Fruit fly (Drosophila melanogaster) whole organism, embryonic: ENCODE measurements around the gene Tim9b.

Source experiments
- Aef1 ChIP-seq: fragments of 200-800 bp; sonication (Bioruptor generic); IDR thresholded peaks from 3 replicates; pipeline ENCODE4 v1.3.6; 2022; ENCODE audit warnings: missing biosample characterization, missing genetic modification characterization
- Asciz ChIP-seq: fragments of 200-800 bp; sonication (Bioruptor generic); optimal IDR thresholded peaks from 2 replicates; lab custom pipeline; 2017; ENCODE audit warnings: missing biosample characterization, mild to moderate bottlenecking, missing genetic modification characterization, missing genetic modification reagents
- CG10979 ChIP-seq: fragments of 200-800 bp; sonication (Bioruptor generic); optimal IDR thresholded peaks from 2 replicates; lab custom pipeline; 2018; ENCODE audit warnings: missing biosample characterization, mild to moderate bottlenecking, missing genetic modification characterization, moderate library complexity
- CG14014 ChIP-seq: fragments of 200-800 bp; sonication (Bioruptor generic); IDR thresholded peaks from 2 replicates; pipeline ENCODE4 v1.3.6; 2022; ENCODE audit warnings: missing biosample characterization, missing genetic modification characterization
- CG14050 ChIP-seq: fragments of 200-800 bp; sonication (Bioruptor generic); IDR thresholded peaks from 3 replicates; pipeline ENCODE4 v1.3.6; 2022; ENCODE audit warnings: missing biosample characterization, missing genetic modification characterization
- CG15601 ChIP-seq: fragments of 200-800 bp; sonication (Bioruptor generic); optimal IDR thresholded peaks from 3 replicates; lab custom pipeline; 2019; ENCODE audit warnings: missing biosample characterization, mild to moderate bottlenecking, missing genetic modification characterization, moderate library complexity
- CG18764 ChIP-seq: fragments of 200-800 bp; sonication (Bioruptor generic); optimal IDR thresholded peaks from 3 replicates; lab custom pipeline; 2016; ENCODE audit warnings: missing biosample characterization, missing genetic modification characterization
- CG30431 ChIP-seq: fragments of 200-800 bp; sonication (Bioruptor generic); optimal IDR thresholded peaks from 2 replicates; lab custom pipeline; 2017; ENCODE audit warnings: missing biosample characterization, missing genetic modification characterization
- CG33557 ChIP-seq: fragments of 200-800 bp; sonication (Bioruptor generic); optimal IDR thresholded peaks from 2 replicates; lab custom pipeline; 2019; ENCODE audit warnings: missing biosample characterization, mild to moderate bottlenecking, missing genetic modification characterization, moderate library complexity
- CG3407 ChIP-seq: fragments of 200-800 bp; sonication (Bioruptor generic); optimal IDR thresholded peaks from 2 replicates; lab custom pipeline; 2018; ENCODE audit warnings: missing biosample characterization, mild to moderate bottlenecking, missing genetic modification characterization
- CG4820 ChIP-seq: fragments of 200-800 bp; sonication (Bioruptor generic); optimal IDR thresholded peaks from 3 replicates; lab custom pipeline; 2016; ENCODE audit warnings: missing biosample characterization, missing genetic modification characterization
- CG6791 ChIP-seq: fragments of 200-800 bp; sonication (Bioruptor generic); IDR thresholded peaks from 3 replicates; pipeline ENCODE4 v1.3.6; 2022; ENCODE audit warnings: missing biosample characterization, missing genetic modification characterization; ENCODE audit not compliant: partially characterized antibody
- CG7357 ChIP-seq: fragments of 200-800 bp; sonication (Bioruptor generic); IDR thresholded peaks from 3 replicates; pipeline ENCODE4 v1.3.6; 2022; ENCODE audit warnings: missing biosample characterization, missing genetic modification characterization
- CG7839 ChIP-seq: fragments of 200-800 bp; sonication (Bioruptor generic); optimal IDR thresholded peaks from 3 replicates; lab custom pipeline; 2018; ENCODE audit warnings: missing biosample characterization, mild to moderate bottlenecking, missing genetic modification characterization, moderate library complexity
- CG7987 ChIP-seq: fragments of 200-800 bp; sonication (Bioruptor generic); optimal IDR thresholded peaks from 2 replicates; lab custom pipeline; 2018; ENCODE audit warnings: missing biosample characterization, mild to moderate bottlenecking, missing genetic modification characterization, moderate library complexity
- CG9727 ChIP-seq: fragments of 200-800 bp; sonication (Bioruptor generic); optimal IDR thresholded peaks from 3 replicates; lab custom pipeline; 2017; ENCODE audit warnings: missing biosample characterization, mild to moderate bottlenecking, missing genetic modification characterization
- CG9817 ChIP-seq: fragments of 200-800 bp; sonication (Bioruptor generic); optimal IDR thresholded peaks from 2 replicates; lab custom pipeline; 2018; ENCODE audit warnings: missing biosample characterization, mild to moderate bottlenecking, missing genetic modification characterization, moderate library complexity
- CHES-1-like ChIP-seq: fragments of 200-800 bp; sonication (Bioruptor generic); optimal IDR thresholded peaks from 2 replicates; lab custom pipeline; 2016; ENCODE audit warnings: missing biosample characterization, missing genetic modification characterization
- CoRest ChIP-seq: fragments of 200-800 bp; sonication (Bioruptor generic); optimal IDR thresholded peaks from 3 replicates; lab custom pipeline; 2018; ENCODE audit warnings: missing biosample characterization, mild to moderate bottlenecking, missing genetic modification characterization, moderate library complexity
- CrebB ChIP-seq: fragments of 200-800 bp; sonication (Bioruptor generic); optimal IDR thresholded peaks from 3 replicates; lab custom pipeline; 2018; ENCODE audit warnings: missing biosample characterization, mild to moderate bottlenecking, missing genetic modification characterization
- D ChIP-seq, 2 experiments: fragments of 200-800 bp in 1 of 2; fragments of >200 bp in 1 of 2; sonication (Bioruptor generic) in 1 of 2; optimal IDR thresholded peaks; 2 replicates in 1 of 2; 3 replicates in 1 of 2; lab custom pipeline; 2017; ENCODE audit warnings: mild to moderate bottlenecking in 1 of 2, missing biosample characterization in 1 of 2, missing genetic modification characterization in 1 of 2, missing genetic modification reagents in 1 of 2
- Dad ChIP-seq: fragments of 200-800 bp; sonication (Bioruptor generic); optimal IDR thresholded peaks from 3 replicates; lab custom pipeline; 2016; ENCODE audit warnings: missing biosample characterization, missing genetic modification characterization
- Dbx ChIP-seq: fragments of 200-800 bp; sonication (Bioruptor generic); IDR thresholded peaks from 3 replicates; pipeline ENCODE4 v1.3.6; 2022; ENCODE audit warnings: missing biosample characterization, missing genetic modification characterization
- Doc3 ChIP-seq: fragments of 200-800 bp; sonication (Bioruptor generic); IDR thresholded peaks from 3 replicates; pipeline ENCODE4 v1.3.6; 2022; ENCODE audit warnings: missing biosample characterization, missing genetic modification characterization; ENCODE audit not compliant: partially characterized antibody
- HLH4C ChIP-seq: fragments of 200-800 bp; sonication (Bioruptor generic); IDR thresholded peaks from 3 replicates; pipeline ENCODE4 v1.3.6; 2022; ENCODE audit warnings: missing biosample characterization, missing genetic modification characterization; ENCODE audit not compliant: partially characterized antibody
- Mes4 ChIP-seq: fragments of 200-800 bp; sonication (Bioruptor generic); optimal IDR thresholded peaks from 2 replicates; lab custom pipeline; 2016; ENCODE audit warnings: missing biosample characterization, missing genetic modification characterization
- Mrtf ChIP-seq: fragments of 200-800 bp; sonication (Bioruptor generic); IDR thresholded peaks from 3 replicates; pipeline ENCODE4 v1.3.6; 2022; ENCODE audit warnings: missing biosample characterization, missing genetic modification characterization
- Myb ChIP-seq: fragments of 200-800 bp; sonication (Bioruptor generic); optimal IDR thresholded peaks from 2 replicates; lab custom pipeline; 2016; ENCODE audit warnings: missing biosample characterization, missing genetic modification characterization
- Scr ChIP-seq: fragments of 200-800 bp; sonication (Bioruptor generic); IDR thresholded peaks from 2 replicates; pipeline ENCODE4 v1.3.6; 2022; ENCODE audit warnings: missing biosample characterization, missing genetic modification characterization; ENCODE audit not compliant: partially characterized antibody
- Sry-δ ChIP-seq: fragments of 200-800 bp; sonication (Bioruptor generic); optimal IDR thresholded peaks from 2 replicates; lab custom pipeline; 2016; ENCODE audit warnings: missing biosample characterization, missing genetic modification characterization
- Stat92E ChIP-seq, 3 experiments: fragments of >200 bp in 2 of 3; fragments of 200-800 bp in 1 of 3; sonication (Bioruptor generic) in 1 of 3; optimal IDR thresholded peaks; 2 replicates each; lab custom pipeline; 2017 to 2019; ENCODE audit warnings: missing biosample characterization in 3 of 3, missing genetic modification characterization in 3 of 3, mild to moderate bottlenecking in 1 of 3, moderate library complexity in 1 of 3
- ash1 ChIP-seq: fragments of 200-800 bp; sonication (Bioruptor generic); optimal IDR thresholded peaks from 2 replicates; lab custom pipeline; 2018; ENCODE audit warnings: missing biosample characterization, mild to moderate bottlenecking, missing genetic modification characterization
- az2 ChIP-seq: fragments of 200-800 bp; sonication (Bioruptor generic); optimal IDR thresholded peaks from 3 replicates; lab custom pipeline; 2016; ENCODE audit warnings: missing biosample characterization, missing genetic modification characterization
- cad ChIP-seq: fragments of >200 bp; optimal IDR thresholded peaks from 2 replicates; lab custom pipeline; 2017; ENCODE audit warnings: missing biosample characterization, missing genetic modification characterization
- da ChIP-seq: fragments of 200-800 bp; sonication (Bioruptor generic); optimal IDR thresholded peaks from 2 replicates; lab custom pipeline; 2016; ENCODE audit warnings: missing biosample characterization, missing genetic modification characterization
- en ChIP-seq: fragments of 200-800 bp; sonication (Bioruptor generic); optimal IDR thresholded peaks from 2 replicates; lab custom pipeline; 2016; ENCODE audit warnings: missing biosample characterization, missing genetic modification characterization
- fd3F ChIP-seq: fragments of 200-800 bp; sonication (Bioruptor generic); optimal IDR thresholded peaks from 2 replicates; lab custom pipeline; 2018; ENCODE audit warnings: missing biosample characterization, mild to moderate bottlenecking, missing genetic modification characterization, moderate library complexity
- gcm2 ChIP-seq: fragments of 200-800 bp; sonication (Bioruptor generic); optimal IDR thresholded peaks from 2 replicates; lab custom pipeline; 2016; ENCODE audit warnings: missing biosample characterization, missing genetic modification characterization
- hb ChIP-seq: fragments of 200-800 bp; sonication (Bioruptor generic); IDR thresholded peaks from 3 replicates; pipeline ENCODE4 v1.3.6; 2022; ENCODE audit warnings: missing biosample characterization, missing genetic modification characterization; ENCODE audit not compliant: partially characterized antibody
- hth ChIP-seq: fragments of >200 bp; optimal IDR thresholded peaks from 2 replicates; lab custom pipeline; 2017; ENCODE audit warnings: inconsistent platforms
- mam ChIP-seq: fragments of 200-800 bp; sonication (Bioruptor generic); optimal IDR thresholded peaks from 3 replicates; lab custom pipeline; 2016; ENCODE audit warnings: missing biosample characterization, missing genetic modification characterization
- mld ChIP-seq: fragments of 200-800 bp; sonication (Bioruptor generic); IDR thresholded peaks from 3 replicates; pipeline ENCODE4 v1.3.6; 2022; ENCODE audit warnings: missing biosample characterization, missing genetic modification characterization; ENCODE audit not compliant: partially characterized antibody
- nom ChIP-seq: fragments of 200-800 bp; sonication (Bioruptor generic); optimal IDR thresholded peaks from 2 replicates; lab custom pipeline; 2017; ENCODE audit warnings: missing biosample characterization, missing genetic modification characterization, mild to moderate bottlenecking, moderate library complexity, missing genetic modification reagents
- repo ChIP-seq: fragments of 200-800 bp; sonication (Bioruptor generic); optimal IDR thresholded peaks from 2 replicates; lab custom pipeline; 2016; ENCODE audit warnings: missing biosample characterization, missing genetic modification characterization
- sd ChIP-seq: fragments of 200-800 bp; sonication (Bioruptor generic); optimal IDR thresholded peaks from 3 replicates; lab custom pipeline; 2018; ENCODE audit warnings: missing biosample characterization, mild to moderate bottlenecking, missing genetic modification characterization, moderate library complexity
- tio ChIP-seq: fragments of 200-800 bp; sonication (Bioruptor generic); optimal IDR thresholded peaks from 2 replicates; lab custom pipeline; 2017; ENCODE audit warnings: missing biosample characterization, missing genetic modification characterization, inconsistent platforms
- tll ChIP-seq, 2 experiments: fragments of 200-800 bp in 1 of 2; fragments of >200 bp in 1 of 2; sonication (Bioruptor generic) in 1 of 2; optimal IDR thresholded peaks; 2 replicates each; lab custom pipeline; 2017 to 2019; ENCODE audit warnings: missing biosample characterization in 2 of 2, missing genetic modification characterization in 2 of 2, mild to moderate bottlenecking in 1 of 2, moderate library complexity in 1 of 2
- trh ChIP-seq: fragments of 200-800 bp; sonication (Bioruptor generic); optimal IDR thresholded peaks from 2 replicates; lab custom pipeline; 2016; ENCODE audit warnings: missing biosample characterization, missing genetic modification characterization
- vfl ChIP-seq: fragments of 200-800 bp; sonication (Bioruptor generic); optimal IDR thresholded peaks from 2 replicates; lab custom pipeline; 2016; ENCODE audit warnings: missing biosample characterization, missing genetic modification characterization

The Tim9b gene

DNA sequence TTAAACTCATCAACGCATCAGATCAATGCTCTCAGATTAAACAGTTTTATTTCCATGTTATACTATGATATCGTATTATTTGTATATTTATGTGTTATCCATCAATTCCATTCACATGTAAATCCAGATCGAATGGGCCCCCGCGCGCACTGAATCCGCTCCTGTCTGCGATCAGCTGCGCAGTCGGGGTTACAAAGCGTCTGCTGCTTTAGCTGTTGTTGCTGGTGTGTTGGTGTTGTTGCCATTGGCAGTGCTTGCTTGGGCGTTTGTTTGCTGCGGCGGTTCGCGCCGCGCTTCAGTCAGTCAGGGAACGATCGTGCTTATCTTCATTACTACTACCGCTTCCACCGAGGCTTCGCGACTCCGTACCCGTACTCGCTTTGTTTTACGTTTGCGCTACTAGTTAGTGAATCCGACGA lies 48.7 kb upstream of the Tim9b start, which contains the start of gene Zw (continued):
- no peak for TF ChIP-seq D (optimal IDR thresholded peaks at IDR 0.05; lab: Kevin White, UChicago)
- no peak for TF ChIP-seq D (GFP tag; optimal IDR thresholded peaks at IDR 0.05; lab: Kevin White, UChicago)
- no peak for TF ChIP-seq Dad
- TF ChIP-seq CG9817 (tag; lab: Kevin White, UChicago) = peak; percentile 50
- TF ChIP-seq CG7357 (GFP tag; lab: Robert Waterston, UW) = peak; percentile 46; the same call in 1 of the 3 replicates
- peak; percentile 66 for TF ChIP-seq CG7839
- no peak for TF ChIP-seq CG15601
- peak; percentile 8; the same call in 1 of the 2 replicates for TF ChIP-seq Scr (GFP tag; lab: Robert Waterston, UW)
- TF ChIP-seq repo (GFP tag; lab: Kevin White, UChicago) = no peak
- TF ChIP-seq Sry-δ (GFP tag; lab: Kevin White, UChicago) = no peak
- TF ChIP-seq Myb (GFP tag; lab: Kevin White, UChicago) = no peak
- peak; percentile 0 for TF ChIP-seq en (GFP tag; lab: Kevin White, UChicago)
- TF ChIP-seq CHES-1-like (GFP tag; lab: Kevin White, UChicago) = no peak
- TF ChIP-seq CG7987 = no peak
- no peak for TF ChIP-seq tll (GFP tag; optimal IDR thresholded peaks at IDR 0.05; lab: Kevin White, UChicago)
- TF ChIP-seq CG33557 = peak; percentile 29
- TF ChIP-seq sd (tag; lab: Kevin White, UChicago) = no peak
- TF ChIP-seq mam (GFP tag; lab: Kevin White, UChicago) = peak; percentile 61
- TF ChIP-seq CrebB (tag; lab: Kevin White, UChicago) = no peak
- no peak for TF ChIP-seq CG3407
- TF ChIP-seq trh (GFP tag; lab: Kevin White, UChicago) = no peak
- peak; percentile 35; the same call in 1 of the 2 replicates for TF ChIP-seq CG14014 (GFP tag; lab: Robert Waterston, UW)
- TF ChIP-seq gcm2 (GFP tag; lab: Kevin White, UChicago) = no peak
- TF ChIP-seq Asciz = no peak
- no peak for TF ChIP-seq Stat92E (GFP tag; optimal IDR thresholded peaks at IDR 0.05; lab: Kevin White, UChicago)
- no peak for TF ChIP-seq da (GFP tag; lab: Kevin White, UChicago)
- TF ChIP-seq CG10979 (tag; lab: Kevin White, UChicago) = peak; percentile 35
- TF ChIP-seq az2 (GFP tag; lab: Kevin White, UChicago) = peak; percentile 45
- TF ChIP-seq CG18764 (GFP tag; lab: Kevin White, UChicago) = peak; percentile 11
- peak; percentile 58; the same call in 2 of the 3 replicates for TF ChIP-seq Dbx (GFP tag; lab: Robert Waterston, UW)
- TF ChIP-seq CG30431 = peak; percentile 47
- TF ChIP-seq hb (GFP tag; lab: Robert Waterston, UW) = no peak
- TF ChIP-seq CG14050 (GFP tag; lab: Robert Waterston, UW) = no peak
- TF ChIP-seq CG9727 (GFP tag; lab: Kevin White, UChicago) = no peak
- no peak for TF ChIP-seq ash1
- peak; percentile 64; the same call in 2 of the 3 replicates for TF ChIP-seq Mrtf
- TF ChIP-seq cad = no peak
- peak; percentile 44 for TF ChIP-seq vfl (GFP tag; lab: Kevin White, UChicago)
- TF ChIP-seq mld = no peak
- peak; percentile 31 for TF ChIP-seq CG4820 (GFP tag; lab: Kevin White, UChicago)
- peak; percentile 19 for TF ChIP-seq Mes4 (GFP tag; lab: Kevin White, UChicago)
- TF ChIP-seq nom (GFP tag; lab: Kevin White, UChicago) = peak; percentile 11
- no peak for TF ChIP-seq hth (lab: Kevin White, UChicago)
- TF ChIP-seq Aef1 = peak; percentile 72
- peak; percentile 43 for TF ChIP-seq CoRest (tag; lab: Kevin White, UChicago)
- TF ChIP-seq CG6791 (GFP tag; lab: Robert Waterston, UW) = 0 out of 3 replicates have a peak, but pooled peaks have one; percentile 22
- no peak for TF ChIP-seq HLH4C
- no peak for TF ChIP-seq fd3F
- TF ChIP-seq Doc3 (GFP tag; lab: Robert Waterston, UW) = no peak
- TF ChIP-seq tio = no peak
